Fruit fly (Drosophila melanogaster): Measurements from ENCODE around the gene Nnf1b.

Gene Nnf1b

DNA sequence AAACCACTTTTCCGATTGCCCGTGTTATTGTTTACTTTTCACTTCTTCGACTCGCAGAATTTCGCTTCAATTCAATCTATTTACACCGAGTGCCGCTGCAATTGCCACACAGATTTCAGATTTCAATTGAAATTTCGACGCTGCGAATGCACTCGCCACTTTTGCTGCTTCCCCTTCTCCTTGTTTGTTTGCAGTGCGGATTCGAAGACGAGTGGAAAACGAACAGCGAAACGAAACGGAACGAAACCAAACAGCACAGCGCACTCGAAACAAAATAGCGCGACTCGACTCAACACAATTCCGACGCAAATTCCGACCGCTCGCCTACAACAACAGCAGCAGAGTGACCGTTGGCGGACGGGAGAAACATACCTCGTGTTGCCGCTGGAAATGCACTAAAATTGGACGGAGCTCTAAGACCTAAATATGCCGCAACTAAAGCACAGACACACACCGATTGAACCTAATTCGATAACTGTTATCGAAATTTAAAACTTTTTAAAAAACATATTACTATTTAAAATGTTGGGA is 40.4 kb downstream of the Nnf1b start, which contains the start of gene drongo (continued):
- no peak for TF ChIP-seq Hey (tag; optimal IDR thresholded peaks at IDR 0.05)
- TF ChIP-seq Bgb (GFP tag; IDR thresholded peaks at IDR 0.05; ENCODE audit: partially characterized antibody) = no peak; the same call in 1 of the 2 replicates
- TF ChIP-seq CG11723 (GFP tag; optimal IDR thresholded peaks at IDR 0.05) = no peak
- peak; percentile 87 for TF ChIP-seq CG11560 (tag; IDR thresholded peaks at IDR 0.05)
- TF ChIP-seq pita (GFP tag; optimal IDR thresholded peaks at IDR 0.05) = peak; percentile 74
- TF ChIP-seq CG12942 (GFP tag; optimal IDR thresholded peaks at IDR 0.05) = no peak
- no peak for TF ChIP-seq CG6689 (GFP tag; IDR thresholded peaks at IDR 0.05)
- TF ChIP-seq unc-4 (GFP tag; IDR thresholded peaks at IDR 0.05; ENCODE audit: partially characterized antibody) = peak; percentile 49
- peak; percentile 63 for TF ChIP-seq nmo (GFP tag; optimal IDR thresholded peaks at IDR 0.05)
- no peak for TF ChIP-seq dmrt11E (tag; optimal IDR thresholded peaks at IDR 0.05)
- TF ChIP-seq CG15269 (tag; optimal IDR thresholded peaks at IDR 0.05) = peak; percentile 24
- TF ChIP-seq gfzf (GFP tag; optimal IDR thresholded peaks at IDR 0.05) = peak; percentile 100
- peak; percentile 98 for TF ChIP-seq pzg (GFP tag; optimal IDR thresholded peaks at IDR 0.05)
- 0 out of 2 replicates have a peak, but pooled peaks have one; percentile 30 for TF ChIP-seq Xrp1 (GFP tag; IDR thresholded peaks at IDR 0.05)
- no peak for TF ChIP-seq cato (GFP tag; optimal IDR thresholded peaks at IDR 0.05; ENCODE audit: borderline replicate concordance)
- peak; percentile 47; the same call in 1 of the 2 replicates for TF ChIP-seq NFAT (GFP tag; IDR thresholded peaks at IDR 0.05)
- TF ChIP-seq CG18476 (GFP tag; optimal IDR thresholded peaks at IDR 0.05) = no peak
- peak; percentile 63 for TF ChIP-seq sob (GFP tag; IDR thresholded peaks at IDR 0.05)
- peak; percentile 38 for TF ChIP-seq zf30C (GFP tag; optimal IDR thresholded peaks at IDR 0.05)
- TF ChIP-seq sd (tag; optimal IDR thresholded peaks at IDR 0.05) = peak; percentile 86
- TF ChIP-seq C15 (GFP tag; IDR thresholded peaks at IDR 0.05) = no peak
- TF ChIP-seq Bteb2 (GFP tag; optimal IDR thresholded peaks at IDR 0.05) = no peak
- TF ChIP-seq CG11695 (GFP tag; IDR thresholded peaks at IDR 0.05) = no peak
- TF ChIP-seq CG10979 (tag; optimal IDR thresholded peaks at IDR 0.05) = no peak
- TF ChIP-seq Doc2 (GFP tag; IDR thresholded peaks at IDR 0.05) = no peak
- TF ChIP-seq CG7372 (GFP tag; IDR thresholded peaks at IDR 0.05) = no peak
- TF ChIP-seq otp (GFP tag; IDR thresholded peaks at IDR 0.05) = 0 out of 3 replicates have a peak, but pooled peaks have one; percentile 44
- TF ChIP-seq Sox102F (GFP tag; optimal IDR thresholded peaks at IDR 0.05) = no peak
- TF ChIP-seq so (GFP tag; IDR thresholded peaks at IDR 0.05) = peak; percentile 50; the same call in 1 of the 3 replicates
- TF ChIP-seq chn (GFP tag; optimal IDR thresholded peaks at IDR 0.05) = no peak
- TF ChIP-seq pnt (GFP tag; optimal IDR thresholded peaks at IDR 0.05) = no peak
- TF ChIP-seq bbx (GFP tag; IDR thresholded peaks at IDR 0.05; ENCODE audit: partially characterized antibody) = peak; percentile 65
- no peak for TF ChIP-seq run (tag; optimal IDR thresholded peaks at IDR 0.05)
- no peak for TF ChIP-seq CG10209 (GFP tag; optimal IDR thresholded peaks at IDR 0.05)
- peak; percentile 59; the same call in 1 of the 2 replicates for TF ChIP-seq vvl (GFP tag; IDR thresholded peaks at IDR 0.05)
- no peak for TF ChIP-seq CG10565 (GFP tag; optimal IDR thresholded peaks at IDR 0.05)
- TF ChIP-seq CG6254 (GFP tag; optimal IDR thresholded peaks at IDR 0.05) = no peak
- no peak; the same call in none of the 2 replicates for TF ChIP-seq Scr (GFP tag; IDR thresholded peaks at IDR 0.05; ENCODE audit: partially characterized antibody)
- TF ChIP-seq Oaz (GFP tag; IDR thresholded peaks at IDR 0.05) = no peak
- peak; percentile 81 for TF ChIP-seq Hmr (GFP tag; optimal IDR thresholded peaks at IDR 0.05)
- TF ChIP-seq CG42726 (GFP tag; IDR thresholded peaks at IDR 0.05; ENCODE audit: partially characterized antibody) = peak; percentile 83
- TF ChIP-seq CG33213 (GFP tag; optimal IDR thresholded peaks at IDR 0.05) = peak; percentile 75
- peak in 1 of 2 experiments; percentile 46 for TF ChIP-seq Hr78 (GFP tag; optimal IDR thresholded peaks at IDR 0.05)
- TF ChIP-seq kay (GFP tag; optimal IDR thresholded peaks at IDR 0.05) = peak; percentile 14
- peak; percentile 58; the same call in 1 of the 2 replicates for TF ChIP-seq amos (GFP tag; IDR thresholded peaks at IDR 0.05; ENCODE audit: partially characterized antibody)
- no peak for TF ChIP-seq CG15696 (tag; optimal IDR thresholded peaks at IDR 0.05)
- peak; percentile 27 for TF ChIP-seq Hsf (GFP tag; optimal IDR thresholded peaks at IDR 0.05)
- TF ChIP-seq Tbp (GFP tag; optimal IDR thresholded peaks at IDR 0.05) = no peak
- peak; percentile 37 for TF ChIP-seq MBD-R2 (GFP tag; IDR thresholded peaks at IDR 0.05)

Data from whole organism, embryonic.